Fruit fly (Drosophila melanogaster) whole organism, embryonic: Measurements from ENCODE around the gene CG11560.

ENCODE experiments used
- ATbp ChIP-seq: fragments of 200-800 bp; sonication (Bioruptor generic); optimal IDR thresholded peaks from 2 replicates; lab custom pipeline; 2017; ENCODE audit warnings: missing biosample characterization, mild to moderate bottlenecking, missing genetic modification characterization, missing genetic modification reagents
- Ada2b ChIP-seq: fragments of 200-800 bp; sonication (Bioruptor generic); IDR thresholded peaks from 2 replicates; pipeline ENCODE4 v1.3.6; 2022; ENCODE audit warnings: missing biosample characterization, missing genetic modification characterization
- CG10959 ChIP-seq: fragments of 200-800 bp; sonication (Bioruptor generic); IDR thresholded peaks from 2 replicates; pipeline ENCODE4 v1.3.6; 2022; ENCODE audit warnings: missing biosample characterization, missing genetic modification characterization
- CG11723 ChIP-seq: fragments of 200-800 bp; sonication (Bioruptor generic); optimal IDR thresholded peaks from 2 replicates; lab custom pipeline; 2017; ENCODE audit warnings: missing biosample characterization, mild to moderate bottlenecking, missing genetic modification characterization
- CG12769 ChIP-seq: fragments of 200-800 bp; sonication (Bioruptor generic); optimal IDR thresholded peaks from 2 replicates; lab custom pipeline; 2019; ENCODE audit warnings: missing biosample characterization, mild to moderate bottlenecking, missing genetic modification characterization, moderate library complexity
- CG13287 ChIP-seq: fragments of 200-800 bp; sonication (Bioruptor generic); IDR thresholded peaks from 2 replicates; pipeline ENCODE4 v1.3.6; 2022; ENCODE audit warnings: missing biosample characterization, missing genetic modification characterization; ENCODE audit not compliant: partially characterized antibody
- CG13624 ChIP-seq: fragments of 200-800 bp; sonication (Bioruptor generic); optimal IDR thresholded peaks from 2 replicates; lab custom pipeline; 2016; ENCODE audit warnings: missing biosample characterization, missing genetic modification characterization
- CG14860 ChIP-seq: fragments of 200-800 bp; sonication (Bioruptor generic); IDR thresholded peaks from 3 replicates; pipeline ENCODE4 v1.3.6; 2022; ENCODE audit warnings: missing biosample characterization, missing genetic modification characterization; ENCODE audit not compliant: partially characterized antibody
- CG17829 ChIP-seq: fragments of 200-800 bp; optimal IDR thresholded peaks from 2 replicates; lab custom pipeline; 2019; ENCODE audit warnings: missing biosample characterization, mild to moderate bottlenecking, missing genetic modification characterization, moderate library complexity
- CG18764 ChIP-seq: fragments of 200-800 bp; sonication (Bioruptor generic); optimal IDR thresholded peaks from 3 replicates; lab custom pipeline; 2016; ENCODE audit warnings: missing biosample characterization, missing genetic modification characterization
- CG2875 ChIP-seq: fragments of 200-800 bp; sonication (Bioruptor generic); optimal IDR thresholded peaks from 2 replicates; lab custom pipeline; 2017; ENCODE audit warnings: missing biosample characterization, mild to moderate bottlenecking, missing genetic modification characterization, missing genetic modification reagents
- CG3065 ChIP-seq: fragments of 200-800 bp; sonication (Bioruptor generic); optimal IDR thresholded peaks from 2 replicates; lab custom pipeline; 2016; ENCODE audit warnings: missing biosample characterization, missing genetic modification characterization
- CG31224 ChIP-seq: fragments of 200-800 bp; sonication (Bioruptor generic); IDR thresholded peaks from 2 replicates; pipeline ENCODE4 v1.3.6; 2022; ENCODE audit warnings: missing biosample characterization, missing genetic modification characterization
- CG33557 ChIP-seq: fragments of 200-800 bp; sonication (Bioruptor generic); optimal IDR thresholded peaks from 2 replicates; lab custom pipeline; 2019; ENCODE audit warnings: missing biosample characterization, mild to moderate bottlenecking, missing genetic modification characterization, moderate library complexity
- CG43689 ChIP-seq: fragments of 200-800 bp; sonication (Bioruptor generic); IDR thresholded peaks from 2 replicates; pipeline ENCODE4 v1.3.6; 2022; ENCODE audit warnings: missing biosample characterization, missing genetic modification characterization
- CG4707 ChIP-seq: fragments of 200-800 bp; sonication (Bioruptor generic); optimal IDR thresholded peaks from 2 replicates; lab custom pipeline; 2018; ENCODE audit warnings: missing biosample characterization, mild to moderate bottlenecking, missing genetic modification characterization, moderate library complexity
- CG5245 ChIP-seq: fragments of 200-800 bp; sonication (Bioruptor generic); optimal IDR thresholded peaks from 3 replicates; lab custom pipeline; 2016; ENCODE audit warnings: missing biosample characterization, missing genetic modification characterization
- CG8359 ChIP-seq: fragments of 200-800 bp; sonication (Bioruptor generic); optimal IDR thresholded peaks from 2 replicates; lab custom pipeline; 2017; ENCODE audit warnings: missing biosample characterization, mild to moderate bottlenecking, missing genetic modification characterization, borderline replicate concordance
- CG9215 ChIP-seq: fragments of 200-800 bp; sonication (Bioruptor generic); IDR thresholded peaks from 2 replicates; pipeline ENCODE4 v1.3.6; 2022; ENCODE audit warnings: missing biosample characterization, missing genetic modification characterization
- D19A ChIP-seq: fragments of 200-800 bp; optimal IDR thresholded peaks from 3 replicates; lab custom pipeline; 2019; ENCODE audit warnings: missing biosample characterization, mild to moderate bottlenecking, missing genetic modification characterization, moderate library complexity
- D19B ChIP-seq: fragments of 200-800 bp; sonication (Bioruptor generic); optimal IDR thresholded peaks from 2 replicates; lab custom pipeline; 2017; ENCODE audit warnings: missing biosample characterization, mild to moderate bottlenecking, missing genetic modification characterization
- Doc2 ChIP-seq: fragments of 200-800 bp; sonication (Bioruptor generic); IDR thresholded peaks from 2 replicates; pipeline ENCODE4 v1.3.6; 2022; ENCODE audit warnings: missing biosample characterization, missing genetic modification characterization
- HLH4C ChIP-seq: fragments of 200-800 bp; sonication (Bioruptor generic); IDR thresholded peaks from 3 replicates; pipeline ENCODE4 v1.3.6; 2022; ENCODE audit warnings: missing biosample characterization, missing genetic modification characterization; ENCODE audit not compliant: partially characterized antibody
- Hr3 ChIP-seq: fragments of 200-800 bp; sonication (Bioruptor generic); optimal IDR thresholded peaks from 3 replicates; lab custom pipeline; 2016; ENCODE audit warnings: missing biosample characterization, missing genetic modification characterization
- Kr ChIP-seq: fragments of 200-800 bp; sonication (Bioruptor generic); optimal IDR thresholded peaks from 2 replicates; lab custom pipeline; 2017; ENCODE audit warnings: missing biosample characterization, mild to moderate bottlenecking, missing genetic modification characterization
- Lhr ChIP-seq: fragments of 200-800 bp; sonication (Bioruptor generic); optimal IDR thresholded peaks from 3 replicates; lab custom pipeline; 2017; ENCODE audit warnings: mild to moderate bottlenecking, missing biosample characterization, missing genetic modification reagents, missing genetic modification characterization
- MBD-R2 ChIP-seq: fragments of 200-800 bp; sonication (Bioruptor generic); IDR thresholded peaks from 2 replicates; pipeline ENCODE4 v1.3.6; 2022; ENCODE audit warnings: missing biosample characterization, missing genetic modification characterization
- Med ChIP-seq: fragments of 200-800 bp; sonication (Bioruptor generic); peaks from one replicate; lab custom pipeline; 2016; ENCODE audit warnings: missing biosample characterization, missing genetic modification characterization, mild to moderate bottlenecking, inconsistent platforms, moderate library complexity
- Nf-YB ChIP-seq: fragments of 200-800 bp; sonication (Bioruptor generic); optimal IDR thresholded peaks from 3 replicates; lab custom pipeline; 2019; ENCODE audit warnings: missing biosample characterization, mild to moderate bottlenecking, missing genetic modification characterization, moderate library complexity
- Poxn ChIP-seq: fragments of 200-800 bp; sonication (Bioruptor generic); IDR thresholded peaks from 2 replicates; pipeline ENCODE4 v1.3.6; 2022; ENCODE audit warnings: missing biosample characterization, missing genetic modification characterization
- Tbp ChIP-seq: fragments of >200 bp; optimal IDR thresholded peaks from 2 replicates; lab custom pipeline; 2018; ENCODE audit warnings: missing biosample characterization, missing genetic modification characterization
- Xbp1 ChIP-seq: fragments of 200-800 bp; sonication (Bioruptor generic); optimal IDR thresholded peaks from 3 replicates; lab custom pipeline; 2016; ENCODE audit warnings: missing biosample characterization, mild to moderate bottlenecking, missing genetic modification characterization
- bigmax ChIP-seq: fragments of 200-800 bp; sonication (Bioruptor generic); optimal IDR thresholded peaks from 2 replicates; lab custom pipeline; 2018; ENCODE audit warnings: missing biosample characterization, mild to moderate bottlenecking, missing genetic modification characterization
- cg ChIP-seq: fragments of 200-800 bp; sonication (Bioruptor generic); optimal IDR thresholded peaks from 3 replicates; lab custom pipeline; 2019; ENCODE audit warnings: missing biosample characterization, mild to moderate bottlenecking, missing genetic modification characterization, moderate library complexity
- chn ChIP-seq: fragments of 200-800 bp; sonication (Bioruptor generic); optimal IDR thresholded peaks from 2 replicates; lab custom pipeline; 2016; ENCODE audit warnings: missing biosample characterization, missing genetic modification characterization
- crc ChIP-seq: fragments of 200-800 bp; sonication (Bioruptor generic); optimal IDR thresholded peaks from 2 replicates; lab custom pipeline; 2016; ENCODE audit warnings: missing biosample characterization, missing genetic modification characterization
- da ChIP-seq: fragments of 200-800 bp; sonication (Bioruptor generic); optimal IDR thresholded peaks from 2 replicates; lab custom pipeline; 2016; ENCODE audit warnings: missing biosample characterization, missing genetic modification characterization
- ewg ChIP-seq: fragments of 200-800 bp; sonication (Bioruptor generic); optimal IDR thresholded peaks from 3 replicates; lab custom pipeline; 2017; ENCODE audit warnings: mild to moderate bottlenecking, missing biosample characterization, missing genetic modification reagents, missing genetic modification characterization
- insv ChIP-seq, 2 experiments: fragments of 200-800 bp; sonication (Bioruptor generic); optimal IDR thresholded peaks; 3 replicates each; lab custom pipeline; 2016 to 2018; ENCODE audit warnings: missing biosample characterization in 2 of 2, missing genetic modification characterization in 2 of 2
- jigr1 ChIP-seq: fragments of 200-800 bp; sonication (Bioruptor generic); IDR thresholded peaks from 3 replicates; pipeline ENCODE4 v1.3.6; 2022; ENCODE audit warnings: missing biosample characterization, missing genetic modification characterization
- nau ChIP-seq: fragments of 200-800 bp; sonication (Bioruptor generic); optimal IDR thresholded peaks from 3 replicates; lab custom pipeline; 2017; ENCODE audit warnings: missing biosample characterization, mild to moderate bottlenecking, missing genetic modification characterization, missing genetic modification reagents
- otp ChIP-seq: fragments of 200-800 bp; sonication (Bioruptor generic); IDR thresholded peaks from 3 replicates; pipeline ENCODE4, ENCODE4 v1.3.6; 2022; ENCODE audit warnings: missing biosample characterization, missing genetic modification characterization
- pho ChIP-seq: fragments of 200-800 bp; sonication (Bioruptor generic); optimal IDR thresholded peaks from 2 replicates; lab custom pipeline; 2016; ENCODE audit warnings: missing biosample characterization, missing genetic modification characterization
- pnt ChIP-seq: fragments of 200-800 bp; sonication (Bioruptor generic); optimal IDR thresholded peaks from 3 replicates; lab custom pipeline; 2016; ENCODE audit warnings: missing biosample characterization, missing genetic modification characterization
- schlank ChIP-seq: fragments of 200-800 bp; sonication (Bioruptor generic); optimal IDR thresholded peaks from 2 replicates; lab custom pipeline; 2018; ENCODE audit warnings: missing biosample characterization, mild to moderate bottlenecking, missing genetic modification characterization
- seq ChIP-seq: fragments of 200-800 bp; sonication (Bioruptor generic); IDR thresholded peaks from 2 replicates; pipeline ENCODE4 v1.3.6; 2022; ENCODE audit warnings: missing biosample characterization, missing genetic modification characterization
- slou ChIP-seq: fragments of 200-800 bp; sonication (Bioruptor generic); optimal IDR thresholded peaks from 3 replicates; lab custom pipeline; 2016; ENCODE audit warnings: missing biosample characterization, missing genetic modification characterization
- usp ChIP-seq: fragments of >200 bp; optimal IDR thresholded peaks from 2 replicates; lab custom pipeline; 2017; ENCODE audit warnings: missing biosample characterization, missing genetic modification characterization
- zfh1 ChIP-seq: fragments of 200-800 bp; sonication (Bioruptor generic); IDR thresholded peaks from 3 replicates; pipeline ENCODE4 v1.3.6; 2022; ENCODE audit warnings: missing biosample characterization, missing genetic modification characterization

The CG11560 gene

dm6 chr3L:12081679-12082520, 37.9 kb upstream of the CG11560 start, which contains the start of gene Sema5c (continued):
- TF ChIP-seq Kr (GFP tag; lab: Kevin White, UChicago) (no peak), HLH4C (GFP tag; lab: Robert Waterston, UW) (no peak; the same call in 2 of the 3 replicates), CG18764 (GFP tag; lab: Kevin White, UChicago) (no peak), da (GFP tag; lab: Kevin White, UChicago) (no peak), schlank (tag; lab: Kevin White, UChicago) (no peak), zfh1 (peak; percentile 68), CG14860 (no peak), nau (GFP tag; lab: Kevin White, UChicago) (no peak), CG5245 (GFP tag; lab: Kevin White, UChicago) (no peak), crc (GFP tag; lab: Kevin White, UChicago) (no peak), CG2875 (GFP tag; lab: Kevin White, UChicago) (peak; percentile 50), jigr1 (GFP tag; lab: Robert Waterston, UW) (no peak), ewg (GFP tag; lab: Kevin White, UChicago) (peak; percentile 25), Lhr (GFP tag; lab: Kevin White, UChicago) (no peak), CG4707 (GFP tag; lab: Kevin White, UChicago) (peak; percentile 35), CG9215 (0 out of 2 replicates have a peak, but pooled peaks have one; percentile 31), CG17829 (peak; percentile 80), Tbp (GFP tag; lab: Kevin White, UChicago) (no peak), CG33557 (peak; percentile 71)

dm6 chr3L:12082521-12082841, 37.3 kb upstream of the CG11560 start:
- TF ChIP-seq pho (GFP tag; lab: Kevin White, UChicago): no peak
- TF ChIP-seq CG8359 (GFP tag; lab: Kevin White, UChicago): no peak
- TF ChIP-seq cg (GFP tag; lab: Kevin White, UChicago): no peak
- TF ChIP-seq Med (GFP tag; lab: Kevin White, UChicago): peak; percentile 85
- 0 out of 2 replicates have a peak, but pooled peaks have one; percentile 43 for TF ChIP-seq Doc2 (GFP tag; lab: Robert Waterston, UW)
- TF ChIP-seq CG13287: no peak
- no peak for TF ChIP-seq D19B (GFP tag; lab: Kevin White, UChicago)
- TF ChIP-seq CG31224 (GFP tag; lab: Robert Waterston, UW): peak; percentile 24; the same call in 1 of the 2 replicates
- TF ChIP-seq CG13624 (GFP tag; lab: Kevin White, UChicago): no peak
- TF ChIP-seq Nf-YB (GFP tag; lab: Kevin White, UChicago): no peak
- no peak for TF ChIP-seq insv (GFP tag; optimal IDR thresholded peaks at IDR 0.05; lab: Kevin White, UChicago)
- TF ChIP-seq ATbp (GFP tag; lab: Kevin White, UChicago): no peak
- no peak for TF ChIP-seq pnt (GFP tag; lab: Kevin White, UChicago)
- no peak for TF ChIP-seq Poxn (GFP tag; lab: Robert Waterston, UW)
- TF ChIP-seq Xbp1 (GFP tag; lab: Kevin White, UChicago): no peak
- peak; percentile 65 for TF ChIP-seq CG12769 (tag; lab: Kevin White, UChicago)
- no peak for TF ChIP-seq slou (GFP tag; lab: Kevin White, UChicago)
- TF ChIP-seq otp: 0 out of 3 replicates have a peak, but pooled peaks have one; percentile 27
- TF ChIP-seq CG11723 (GFP tag; lab: Kevin White, UChicago): no peak
- no peak for TF ChIP-seq CG43689 (GFP tag; lab: Robert Waterston, UW)
- TF ChIP-seq CG3065 (GFP tag; lab: Kevin White, UChicago): no peak
- TF ChIP-seq chn (GFP tag; lab: Kevin White, UChicago): peak; percentile 63
- no peak for TF ChIP-seq Hr3 (GFP tag; lab: Kevin White, UChicago)
- TF ChIP-seq seq (GFP tag; lab: Robert Waterston, UW): no peak
- no peak for TF ChIP-seq usp
- TF ChIP-seq Ada2b (GFP tag; lab: Robert Waterston, UW): 0 out of 2 replicates have a peak, but pooled peaks have one; percentile 0
- no peak for TF ChIP-seq D19A (tag; lab: Kevin White, UChicago)
- 0 out of 2 replicates have a peak, but pooled peaks have one; percentile 5 for TF ChIP-seq MBD-R2 (GFP tag; lab: Robert Waterston, UW)
- no peak for TF ChIP-seq CG10959 (GFP tag; lab: Robert Waterston, UW)
- TF ChIP-seq bigmax (GFP tag; lab: Kevin White, UChicago): no peak
